Fruit fly (Drosophila melanogaster): Measurements from ENCODE around the gene CG2991.

The CG2991 gene

dm6 chr2L:2886613-2887537 lies 29.9 kb downstream of the CG2991 start (continued):
- TF ChIP-seq ss (GFP tag; optimal IDR thresholded peaks at IDR 0.05) (peak; percentile 67 to 78), CG7368 (GFP tag; optimal IDR thresholded peaks at IDR 0.05) (no peak), acj6 (GFP tag; optimal IDR thresholded peaks at IDR 0.05) (no peak), Eip75B (GFP tag; optimal IDR thresholded peaks at IDR 0.05) (no peak), Smox (GFP tag; optimal IDR thresholded peaks at IDR 0.05) (no peak), Eip78C (GFP tag) (peak; percentile 83), CG9139 (GFP tag; optimal IDR thresholded peaks at IDR 0.05) (peak; percentile 30), cyc (GFP tag; optimal IDR thresholded peaks at IDR 0.05) (no peak), lz (GFP tag; optimal IDR thresholded peaks at IDR 0.05) (no peak), CG10669 (GFP tag; optimal IDR thresholded peaks at IDR 0.05) (peak; percentile 14), Lpt (GFP tag; optimal IDR thresholded peaks at IDR 0.05) (no peak), CG6808 (GFP tag; optimal IDR thresholded peaks at IDR 0.05) (peak; percentile 65)

dm6 chr2L:2887760-2888600 lies 31.0 kb downstream of the CG2991 start:
- TF ChIP-seq spab (GFP tag; optimal IDR thresholded peaks at IDR 0.05) (no peak), CG6854 (GFP tag; optimal IDR thresholded peaks at IDR 0.05) (no peak), svp (GFP tag) (peak; percentile 76), CG31627 (GFP tag; optimal IDR thresholded peaks at IDR 0.05) (no peak), CG32006 (GFP tag; optimal IDR thresholded peaks at IDR 0.05) (peak; percentile 3), salr (GFP tag; optimal IDR thresholded peaks at IDR 0.05) (peak in 1 of 2 experiments; percentile 19), CG6163 (GFP tag; IDR thresholded peaks at IDR 0.05) (peak; percentile 21; the same call in 1 of the 3 replicates), ss (GFP tag; optimal IDR thresholded peaks at IDR 0.05) (peak in 1 of 2 experiments; percentile 13), Smox (GFP tag; optimal IDR thresholded peaks at IDR 0.05) (no peak), CG9139 (GFP tag; optimal IDR thresholded peaks at IDR 0.05) (no peak), Met (GFP tag; optimal IDR thresholded peaks at IDR 0.05) (no peak), Eip78C (GFP tag) (peak; percentile 71)

- TF ChIP-seq CG16779 (tag; optimal IDR thresholded peaks at IDR 0.05) (peak; percentile 45), Eip78C (GFP tag) (peak; percentile 42), Met (GFP tag; optimal IDR thresholded peaks at IDR 0.05) (peak; percentile 13), Blimp-1 (GFP tag; optimal IDR thresholded peaks at IDR 0.05) (peak; percentile 60), CG6276 (GFP tag; optimal IDR thresholded peaks at IDR 0.05) (peak; percentile 63), CG3919 (GFP tag; optimal IDR thresholded peaks at IDR 0.05) (peak; percentile 1), net (GFP tag; optimal IDR thresholded peaks at IDR 0.05) (no peak), vri (GFP tag; optimal IDR thresholded peaks at IDR 0.05) (peak; percentile 50), svp (GFP tag) (peak; percentile 81), dsx (GFP tag; optimal IDR thresholded peaks at IDR 0.05; ENCODE audit: poor library complexity, severe bottlenecking) (peak; percentile 39), CG31627 (GFP tag; optimal IDR thresholded peaks at IDR 0.05) (no peak), fd59A (GFP tag; optimal IDR thresholded peaks at IDR 0.05) (no peak), CG6808 (GFP tag; optimal IDR thresholded peaks at IDR 0.05) (no peak), Lpt (GFP tag; optimal IDR thresholded peaks at IDR 0.05) (peak; percentile 14), Sox14 (GFP tag; optimal IDR thresholded peaks at IDR 0.05) (peak; percentile 4), fkh (GFP tag; optimal IDR thresholded peaks at IDR 0.05) (peak; percentile 47), Sox15 (GFP tag; optimal IDR thresholded peaks at IDR 0.05) (no peak)
Observed at dm6 chr2L:2888859-2889443, 32.0 kb downstream of the CG2991 start.
